Worm (Caenorhabditis elegans): Measurements from ENCODE around the gene M01B2.10.
A peak's percentile ranks its signal among the peaks of the same experiment; 100 is the strongest.

Gene M01B2.10

ce11 chrV:15232200-15232599 lies 30.0 kb downstream of the M01B2.10 start, which contains the start of gene srw-13:
srw-13 (plus strand) TSS chrV:15232500.
- TF ChIP-seq php-3 (GFP tag; IDR thresholded peaks at IDR 0.05) = no peak
- peak; percentile 29 for TF ChIP-seq aha-1 (tag)

ce11 chrV:15230243-15230642 lies 32.0 kb downstream of the M01B2.10 start, which contains the start of gene srw-15:
srw-15 (plus strand) TSS chrV:15230543.
- no peak for TF ChIP-seq unc-39 (tag; optimal IDR thresholded peaks at IDR 0.05)
- no peak for TF ChIP-seq daf-16 (GFP tag; optimal IDR thresholded peaks at IDR 0.05)
- TF ChIP-seq daf-16 (tag; optimal IDR thresholded peaks at IDR 0.05) = no peak
- TF ChIP-seq D1046.2 (GFP tag; IDR thresholded peaks at IDR 0.05) = no peak
- TF ChIP-seq egl-43 (GFP tag; IDR thresholded peaks at IDR 0.05) = no peak
- no peak for TF ChIP-seq lin-15B (tag; optimal IDR thresholded peaks at IDR 0.05)
- TF ChIP-seq nhr-41 (GFP tag; IDR thresholded peaks at IDR 0.05) = no peak
- no peak for TF ChIP-seq lim-7 (GFP tag; IDR thresholded peaks at IDR 0.05)
- TF ChIP-seq fkh-10 (GFP tag; optimal IDR thresholded peaks at IDR 0.05) = no peak
- TF ChIP-seq mxl-2 (GFP tag; conservative IDR thresholded peaks at IDR 0.05) = no peak
- TF ChIP-seq zfp-2 (tag; optimal IDR thresholded peaks at IDR 0.05) = no peak
- no peak for TF ChIP-seq nhr-6 (tag; optimal IDR thresholded peaks at IDR 0.05)
- TF ChIP-seq madf-5 (GFP tag; IDR thresholded peaks at IDR 0.05) = no peak
- no peak for TF ChIP-seq skn-1 (tag; optimal IDR thresholded peaks at IDR 0.05)
- no peak for TF ChIP-seq snpc-4 (tag; optimal IDR thresholded peaks at IDR 0.05)
- TF ChIP-seq F10B5.3 (tag; optimal IDR thresholded peaks at IDR 0.05) = no peak
- no peak for TF ChIP-seq hif-1 (tag; optimal IDR thresholded peaks at IDR 0.05)

- TF ChIP-seq pqm-1 (tag; optimal IDR thresholded peaks at IDR 0.05) (peak; percentile 41), madf-5 (GFP tag; IDR thresholded peaks at IDR 0.05) (no peak), ztf-7 (tag; optimal IDR thresholded peaks at IDR 0.05) (no peak), zfp-3 (GFP tag; conservative IDR thresholded peaks at IDR 0.05) (no peak)
Observed at ce11 chrV:15226206-15226605, 36.0 kb downstream of the M01B2.10 start.

ce11 chrV:15225650-15226049 lies 36.6 kb downstream of the M01B2.10 start, which contains the start of gene srw-14:
srw-14 (plus strand) TSS chrV:15225950.
- TF ChIP-seq php-3 (GFP tag; IDR thresholded peaks at IDR 0.05) = no peak
- no peak for TF ChIP-seq nhr-6 (tag; optimal IDR thresholded peaks at IDR 0.05)
- TF ChIP-seq daf-16 (GFP tag; optimal IDR thresholded peaks at IDR 0.05) = no peak
- no peak for TF ChIP-seq daf-16 (tag; optimal IDR thresholded peaks at IDR 0.05)

- TF ChIP-seq dmd-9 (GFP tag; IDR thresholded peaks at IDR 0.05) = no peak
- no peak for TF ChIP-seq saeg-2 (GFP tag; IDR thresholded peaks at IDR 0.05)
- no peak for TF ChIP-seq T26A8.4 (GFP tag; IDR thresholded peaks at IDR 0.05)
- TF ChIP-seq spr-3 (GFP tag; optimal IDR thresholded peaks at IDR 0.05) = no peak
- no peak for TF ChIP-seq F49E8.2 (tag; optimal IDR thresholded peaks at IDR 0.05; ENCODE audit: borderline replicate concordance)
- TF ChIP-seq vab-7 (GFP tag; IDR thresholded peaks at IDR 0.05) = no peak
- TF ChIP-seq sdz-12 (GFP tag; optimal IDR thresholded peaks at IDR 0.05) = no peak
- no peak for TF ChIP-seq nhr-11 (tag; optimal IDR thresholded peaks at IDR 0.05)
- TF ChIP-seq ceh-82 (tag; optimal IDR thresholded peaks at IDR 0.05) = no peak
Observed at ce11 chrV:15223668-15224067, 38.6 kb downstream of the M01B2.10 start, which contains the start of gene srw-24. srw-24 (plus strand) TSS chrV:15223968.

- TF ChIP-seq mes-2 (tag; optimal IDR thresholded peaks at IDR 0.05; ENCODE audit: poor library complexity, severe bottlenecking) (no peak), hmg-1.1 (GFP tag; IDR thresholded peaks at IDR 0.05) (no peak), Y48G9A.11 (GFP tag; IDR thresholded peaks at IDR 0.05) (no peak), mdl-1 (tag; optimal IDR thresholded peaks at IDR 0.05) (no peak), lin-38 (GFP tag; IDR thresholded peaks at IDR 0.05) (no peak), duxl-1 (tag; optimal IDR thresholded peaks at IDR 0.05; ENCODE audit: poor library complexity) (no peak), nhr-25 (tag; optimal IDR thresholded peaks at IDR 0.05; ENCODE audit: borderline replicate concordance, insufficient read depth) (no peak)
Observed at ce11 chrV:15221330-15221729, 40.9 kb downstream of the M01B2.10 start, which contains the start of gene irld-25. irld-25 (plus strand) TSS chrV:15221630.
